Fruit fly (Drosophila melanogaster) whole organism, embryonic: ENCODE results near the gene ND-B18.

ENCODE experiments used
- BEAF-32 ChIP-seq: fragments of 200-800 bp; sonication (Bioruptor generic); optimal IDR thresholded peaks from 3 replicates; lab custom pipeline; 2017; ENCODE audit warnings: missing biosample characterization, missing genetic modification characterization, mild to moderate bottlenecking, moderate library complexity, missing genetic modification reagents
- Blimp-1 ChIP-seq: fragments of 200-800 bp; sonication (Bioruptor generic); optimal IDR thresholded peaks from 3 replicates; lab custom pipeline; 2018; ENCODE audit warnings: missing biosample characterization, missing genetic modification characterization, mild to moderate bottlenecking, moderate library complexity, missing genetic modification reagents
- CG10366 ChIP-seq: fragments of 200-800 bp; sonication (Bioruptor generic); IDR thresholded peaks from 2 replicates; pipeline ENCODE4 v1.3.6; 2022; ENCODE audit warnings: missing biosample characterization, missing genetic modification characterization
- CG10462 ChIP-seq: fragments of 200-800 bp; sonication (Bioruptor generic); optimal IDR thresholded peaks from 2 replicates; lab custom pipeline; 2016; ENCODE audit warnings: missing biosample characterization, missing genetic modification characterization
- CG12391 ChIP-seq: fragments of 200-800 bp; sonication (Bioruptor generic); optimal IDR thresholded peaks from 3 replicates; lab custom pipeline; 2018; ENCODE audit warnings: missing biosample characterization, mild to moderate bottlenecking, missing genetic modification characterization, moderate library complexity
- CG14667 ChIP-seq: fragments of 200-800 bp; sonication (Bioruptor generic); IDR thresholded peaks from 2 replicates; pipeline ENCODE4 v1.3.6; 2022; ENCODE audit warnings: missing biosample characterization, missing genetic modification characterization
- CG14965 ChIP-seq: fragments of 200-800 bp; sonication (Bioruptor generic); optimal IDR thresholded peaks from 2 replicates; lab custom pipeline; 2016; ENCODE audit warnings: missing biosample characterization, missing genetic modification characterization, borderline replicate concordance
- CG15696 ChIP-seq: fragments of 200-800 bp; sonication (Bioruptor generic); optimal IDR thresholded peaks from 2 replicates; lab custom pipeline; 2019; ENCODE audit warnings: missing biosample characterization, mild to moderate bottlenecking, missing genetic modification characterization, moderate library complexity
- CG16863 ChIP-seq: fragments of 200-800 bp; sonication (Bioruptor generic); optimal IDR thresholded peaks from 3 replicates; lab custom pipeline; 2016; ENCODE audit warnings: missing biosample characterization, missing genetic modification characterization
- CG17912 ChIP-seq: fragments of 200-800 bp; sonication (Bioruptor generic); optimal IDR thresholded peaks from 2 replicates; lab custom pipeline; 2018; ENCODE audit warnings: missing biosample characterization, mild to moderate bottlenecking, missing genetic modification characterization
- CG18262 ChIP-seq: fragments of 200-800 bp; optimal IDR thresholded peaks from 3 replicates; lab custom pipeline; 2019; ENCODE audit warnings: missing biosample characterization, mild to moderate bottlenecking, missing genetic modification characterization, moderate library complexity
- CG2120 ChIP-seq: fragments of 200-800 bp; sonication (Bioruptor generic); optimal IDR thresholded peaks from 3 replicates; lab custom pipeline; 2016; ENCODE audit warnings: missing biosample characterization, missing genetic modification characterization
- CG2678 ChIP-seq: fragments of 200-800 bp; sonication (Bioruptor generic); optimal IDR thresholded peaks from 3 replicates; lab custom pipeline; 2019; ENCODE audit warnings: missing biosample characterization, mild to moderate bottlenecking, missing genetic modification characterization, moderate library complexity
- CG2889 ChIP-seq: fragments of 200-800 bp; sonication (Bioruptor generic); IDR thresholded peaks from 3 replicates; pipeline ENCODE4 v1.3.6; 2022; ENCODE audit warnings: missing biosample characterization, missing genetic modification characterization
- CG30020 ChIP-seq: fragments of 200-800 bp; optimal IDR thresholded peaks from 2 replicates; lab custom pipeline; 2019; ENCODE audit warnings: missing biosample characterization, mild to moderate bottlenecking, missing genetic modification characterization, moderate library complexity
- CG30403 ChIP-seq: fragments of 200-800 bp; sonication (Bioruptor generic); optimal IDR thresholded peaks from 3 replicates; lab custom pipeline; 2016; ENCODE audit warnings: missing biosample characterization, missing genetic modification characterization
- CG3065 ChIP-seq: fragments of 200-800 bp; sonication (Bioruptor generic); optimal IDR thresholded peaks from 2 replicates; lab custom pipeline; 2016; ENCODE audit warnings: missing biosample characterization, missing genetic modification characterization
- CG31224 ChIP-seq: fragments of 200-800 bp; sonication (Bioruptor generic); IDR thresholded peaks from 2 replicates; pipeline ENCODE4 v1.3.6; 2022; ENCODE audit warnings: missing biosample characterization, missing genetic modification characterization
- CG4360 ChIP-seq: fragments of 200-800 bp; sonication (Bioruptor generic); IDR thresholded peaks from 2 replicates; pipeline ENCODE4 v1.3.6; 2022; ENCODE audit warnings: missing biosample characterization, missing genetic modification characterization
- CG43689 ChIP-seq: fragments of 200-800 bp; sonication (Bioruptor generic); IDR thresholded peaks from 2 replicates; pipeline ENCODE4 v1.3.6; 2022; ENCODE audit warnings: missing biosample characterization, missing genetic modification characterization
- CG4424 ChIP-seq: fragments of 200-800 bp; sonication (Bioruptor generic); optimal IDR thresholded peaks from 3 replicates; lab custom pipeline; 2016; ENCODE audit warnings: missing biosample characterization, missing genetic modification characterization
- CG4730 ChIP-seq: fragments of 200-800 bp; sonication (Bioruptor generic); IDR thresholded peaks from 2 replicates; pipeline ENCODE4 v1.3.6; 2022; ENCODE audit warnings: missing biosample characterization, missing genetic modification characterization
- CG5953 ChIP-seq: fragments of 200-800 bp; sonication (Bioruptor generic); IDR thresholded peaks from 2 replicates; pipeline ENCODE4 v1.3.6; 2022; ENCODE audit warnings: missing biosample characterization, missing genetic modification characterization
- CG8944 ChIP-seq: fragments of 200-800 bp; sonication (Bioruptor generic); optimal IDR thresholded peaks from 3 replicates; lab custom pipeline; 2016; ENCODE audit warnings: missing biosample characterization, missing genetic modification characterization
- CG9437 ChIP-seq: fragments of 200-800 bp; sonication (Bioruptor generic); optimal IDR thresholded peaks from 2 replicates; lab custom pipeline; 2018; ENCODE audit warnings: missing biosample characterization, mild to moderate bottlenecking, missing genetic modification characterization
- CrebB ChIP-seq: fragments of 200-800 bp; sonication (Bioruptor generic); optimal IDR thresholded peaks from 3 replicates; lab custom pipeline; 2018; ENCODE audit warnings: missing biosample characterization, mild to moderate bottlenecking, missing genetic modification characterization
- Dip3 ChIP-seq: fragments of 200-800 bp; sonication (Bioruptor generic); optimal IDR thresholded peaks from 3 replicates; lab custom pipeline; 2016; ENCODE audit warnings: missing biosample characterization, missing genetic modification characterization
- Dp ChIP-seq: fragments of 200-800 bp; sonication (Bioruptor generic); optimal IDR thresholded peaks from 2 replicates; lab custom pipeline; 2018; ENCODE audit warnings: missing biosample characterization, mild to moderate bottlenecking, missing genetic modification characterization, moderate library complexity
- E2f1 ChIP-seq: fragments of 200-800 bp; sonication (Bioruptor generic); IDR thresholded peaks from 2 replicates; pipeline ENCODE4 v1.3.6; 2022; ENCODE audit warnings: missing biosample characterization, missing genetic modification characterization
- Fer3 ChIP-seq: fragments of 200-800 bp; sonication (Bioruptor generic); optimal IDR thresholded peaks from 2 replicates; lab custom pipeline; 2018; ENCODE audit warnings: missing biosample characterization, mild to moderate bottlenecking, missing genetic modification characterization, moderate library complexity
- Hmr ChIP-seq: fragments of 200-800 bp; sonication (Bioruptor generic); optimal IDR thresholded peaks from 3 replicates; lab custom pipeline; 2017; ENCODE audit warnings: mild to moderate bottlenecking, missing biosample characterization, missing genetic modification reagents, missing genetic modification characterization
- Lhr ChIP-seq: fragments of 200-800 bp; sonication (Bioruptor generic); optimal IDR thresholded peaks from 3 replicates; lab custom pipeline; 2017; ENCODE audit warnings: mild to moderate bottlenecking, missing biosample characterization, missing genetic modification reagents, missing genetic modification characterization
- Mrtf ChIP-seq: fragments of 200-800 bp; sonication (Bioruptor generic); IDR thresholded peaks from 3 replicates; pipeline ENCODE4 v1.3.6; 2022; ENCODE audit warnings: missing biosample characterization, missing genetic modification characterization
- NC2β ChIP-seq: fragments of 200-800 bp; sonication (Bioruptor generic); optimal IDR thresholded peaks from 2 replicates; lab custom pipeline; 2016; ENCODE audit warnings: missing biosample characterization, missing genetic modification characterization
- Nf-YC ChIP-seq: fragments of 200-800 bp; optimal IDR thresholded peaks from 3 replicates; lab custom pipeline; 2019; ENCODE audit warnings: missing biosample characterization, mild to moderate bottlenecking, missing genetic modification characterization, moderate library complexity
- Sin3A ChIP-seq: fragments of >200 bp; optimal IDR thresholded peaks from 2 replicates; lab custom pipeline; 2018
- Six4 ChIP-seq: fragments of 200-800 bp; sonication (Bioruptor generic); optimal IDR thresholded peaks from 2 replicates; lab custom pipeline; 2016; ENCODE audit warnings: missing biosample characterization, missing genetic modification characterization
- Ssrp ChIP-seq: fragments of 200-800 bp; sonication (Bioruptor generic); optimal IDR thresholded peaks from 2 replicates; lab custom pipeline; 2018; ENCODE audit warnings: missing biosample characterization, mild to moderate bottlenecking, missing genetic modification characterization, moderate library complexity
- bigmax ChIP-seq: fragments of 200-800 bp; sonication (Bioruptor generic); optimal IDR thresholded peaks from 2 replicates; lab custom pipeline; 2018; ENCODE audit warnings: missing biosample characterization, mild to moderate bottlenecking, missing genetic modification characterization
- bsh ChIP-seq, 2 experiments: fragments of 200-800 bp; sonication (Bioruptor generic); optimal IDR thresholded peaks; 2 replicates each; lab custom pipeline; 2017 to 2018; ENCODE audit warnings: mild to moderate bottlenecking in 2 of 2, missing biosample characterization in 2 of 2, missing genetic modification characterization in 2 of 2, moderate library complexity in 1 of 2
- chn ChIP-seq: fragments of 200-800 bp; sonication (Bioruptor generic); optimal IDR thresholded peaks from 2 replicates; lab custom pipeline; 2016; ENCODE audit warnings: missing biosample characterization, missing genetic modification characterization
- corto ChIP-seq: fragments of 200-800 bp; sonication (Bioruptor generic); optimal IDR thresholded peaks from 2 replicates; lab custom pipeline; 2016; ENCODE audit warnings: missing biosample characterization, mild to moderate bottlenecking, missing genetic modification characterization, moderate library complexity
- dysf ChIP-seq: fragments of 200-800 bp; sonication (Bioruptor generic); IDR thresholded peaks from 3 replicates; pipeline ENCODE4 v1.3.6; 2022; ENCODE audit warnings: missing biosample characterization, missing genetic modification characterization
- fru ChIP-seq: fragments of >200 bp; optimal IDR thresholded peaks from 2 replicates; lab custom pipeline; 2017
- p53 ChIP-seq: fragments of 200-800 bp; sonication (Bioruptor generic); optimal IDR thresholded peaks from 2 replicates; lab custom pipeline; 2016; ENCODE audit warnings: missing biosample characterization, missing genetic modification characterization
- pros ChIP-seq: fragments of 200-800 bp; sonication (Bioruptor generic); optimal IDR thresholded peaks from 3 replicates; lab custom pipeline; 2019; ENCODE audit warnings: missing biosample characterization, mild to moderate bottlenecking, missing genetic modification characterization, moderate library complexity
- psq ChIP-seq: fragments of 200-800 bp; sonication (Bioruptor generic); optimal IDR thresholded peaks from 2 replicates; lab custom pipeline; 2017; ENCODE audit warnings: missing biosample characterization, missing genetic modification characterization
- sim ChIP-seq: fragments of 200-800 bp; sonication (Bioruptor generic); IDR thresholded peaks from 2 replicates; pipeline ENCODE4 v1.3.6; 2022; ENCODE audit warnings: missing biosample characterization, missing genetic modification characterization
- sr ChIP-seq: fragments of 200-800 bp; sonication (Bioruptor generic); IDR thresholded peaks from 3 replicates; pipeline ENCODE4 v1.3.6; 2022; ENCODE audit warnings: missing biosample characterization, missing genetic modification characterization
- tio ChIP-seq: fragments of 200-800 bp; sonication (Bioruptor generic); optimal IDR thresholded peaks from 2 replicates; lab custom pipeline; 2017; ENCODE audit warnings: missing biosample characterization, missing genetic modification characterization, inconsistent platforms
- unc-4 ChIP-seq: fragments of 200-800 bp; sonication (Bioruptor generic); IDR thresholded peaks from 2 replicates; pipeline ENCODE4 v1.3.6; 2022; ENCODE audit warnings: missing biosample characterization, missing genetic modification characterization; ENCODE audit not compliant: partially characterized antibody

Gene ND-B18

DNA sequence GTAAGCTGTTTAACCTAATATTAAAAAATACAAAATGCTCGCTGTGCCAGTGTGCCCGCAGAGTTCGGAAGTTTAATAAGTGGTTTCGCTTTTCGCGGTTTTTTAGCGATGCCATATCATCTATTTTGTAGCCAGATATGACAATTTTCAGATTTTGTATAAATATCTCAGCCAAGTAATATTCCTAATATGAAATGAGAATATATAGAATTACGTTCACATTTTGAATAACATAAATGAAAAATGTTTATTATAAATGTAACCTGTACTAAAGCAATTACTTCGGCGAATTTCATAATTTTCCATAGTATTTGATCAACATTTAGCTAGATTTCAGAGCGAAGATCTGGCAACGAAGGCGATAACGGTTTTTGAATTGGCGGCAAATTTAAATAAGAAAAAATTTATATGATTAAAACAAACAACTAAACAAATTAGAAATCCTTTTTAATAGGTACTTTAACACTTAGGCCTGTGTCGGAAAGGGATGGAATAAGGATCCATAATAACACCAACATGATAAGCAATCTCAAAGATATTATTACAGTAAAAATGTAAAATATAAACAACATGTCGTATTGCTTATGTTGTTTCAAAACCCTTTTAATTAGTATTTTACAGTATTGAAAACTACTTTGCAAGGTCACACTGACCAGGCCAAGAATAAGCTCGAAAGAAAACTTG is 3.0 kb downstream of the ND-B18 start, which contains the start of the genes opm and dob (continued):
- no peak for TF ChIP-seq E2f1 (GFP tag; lab: Robert Waterston, UW)
- peak; percentile 27 for TF ChIP-seq Ssrp
- no peak for TF ChIP-seq CG31224 (GFP tag; lab: Robert Waterston, UW)
- no peak for TF ChIP-seq chn (GFP tag; lab: Kevin White, UChicago)
- no peak for TF ChIP-seq NC2β (GFP tag; lab: Kevin White, UChicago)
- TF ChIP-seq CG8944: no peak
- no peak for TF ChIP-seq CG5953 (GFP tag; lab: Robert Waterston, UW)
- peak; percentile 54 for TF ChIP-seq CG12391
- peak; percentile 16 for TF ChIP-seq CG15696
- no peak for TF ChIP-seq psq (GFP tag; lab: Kevin White, UChicago)
- TF ChIP-seq CG4730 (GFP tag; lab: Robert Waterston, UW): no peak
- no peak for TF ChIP-seq dysf
- TF ChIP-seq CG3065 (GFP tag; lab: Kevin White, UChicago): no peak
- peak; percentile 37 for TF ChIP-seq CG18262 (tag; lab: Kevin White, UChicago)
- TF ChIP-seq CG14965 (GFP tag; lab: Kevin White, UChicago): no peak
- no peak for TF ChIP-seq CG14667 (GFP tag; lab: Robert Waterston, UW)
- TF ChIP-seq CG4424 (GFP tag; lab: Kevin White, UChicago): peak; percentile 9
- TF ChIP-seq Dip3 (GFP tag; lab: Kevin White, UChicago): no peak
- TF ChIP-seq CG30403 (GFP tag; lab: Kevin White, UChicago): peak; percentile 46
- TF ChIP-seq CG2678 (tag; lab: Kevin White, UChicago): no peak
- TF ChIP-seq CG17912: no peak
- no peak for TF ChIP-seq Fer3 (tag; lab: Kevin White, UChicago)
- TF ChIP-seq fru (lab: Kevin White, UChicago): no peak
- no peak for TF ChIP-seq CG4360 (GFP tag; lab: Robert Waterston, UW)
- TF ChIP-seq bigmax (GFP tag; lab: Kevin White, UChicago): peak; percentile 27
- no peak for TF ChIP-seq Mrtf (GFP tag; lab: Robert Waterston, UW)
- TF ChIP-seq Lhr (GFP tag; lab: Kevin White, UChicago): peak; percentile 26
- no peak for TF ChIP-seq CG9437 (GFP tag; lab: Kevin White, UChicago)
- TF ChIP-seq bsh (GFP tag; optimal IDR thresholded peaks at IDR 0.05; lab: Kevin White, UChicago): peak in 1 of 2 experiments; percentile 2
- TF ChIP-seq CG16863 (GFP tag; lab: Kevin White, UChicago): no peak
- no peak for TF ChIP-seq Six4 (GFP tag; lab: Kevin White, UChicago)
- peak; percentile 79 for TF ChIP-seq Dp (GFP tag; lab: Kevin White, UChicago)
- TF ChIP-seq sim (GFP tag; lab: Robert Waterston, UW): no peak
- peak; percentile 32 for TF ChIP-seq CG2120 (GFP tag; lab: Kevin White, UChicago)
- peak; percentile 46 for TF ChIP-seq Nf-YC (tag; lab: Kevin White, UChicago)
- TF ChIP-seq BEAF-32 (GFP tag; lab: Kevin White, UChicago): peak; percentile 42
- TF ChIP-seq tio: no peak
- peak; percentile 69 for TF ChIP-seq Sin3A (lab: Kevin White, UChicago)
- no peak for TF ChIP-seq corto (GFP tag; lab: Kevin White, UChicago)
- no peak for TF ChIP-seq CG2889 (GFP tag; lab: Robert Waterston, UW)
- no peak for TF ChIP-seq CG10462
- TF ChIP-seq CG30020 (tag; lab: Kevin White, UChicago): peak; percentile 48
- TF ChIP-seq Hmr: no peak
- TF ChIP-seq CG43689 (GFP tag; lab: Robert Waterston, UW): no peak
- TF ChIP-seq CG10366: no peak
- no peak for TF ChIP-seq unc-4
- peak; percentile 52 for TF ChIP-seq Blimp-1 (GFP tag; lab: Kevin White, UChicago)
- TF ChIP-seq pros (GFP tag; lab: Kevin White, UChicago): no peak
- no peak for TF ChIP-seq p53 (GFP tag; lab: Kevin White, UChicago)
- no peak for TF ChIP-seq CrebB (tag; lab: Kevin White, UChicago)
- no peak for TF ChIP-seq sr (GFP tag; lab: Robert Waterston, UW)
